Worm (Caenorhabditis elegans) whole organism, L4/young adult: ENCODE results near the gene feh-1.

ENCODE experiments used
- W03F9.2 ChIP-seq: fragments of 150-350 bp; optimal IDR thresholded peaks from 2 replicates; lab custom pipeline; 2014; ENCODE audit warnings: missing biosample characterization, missing genetic modification characterization
- dao-5 ChIP-seq: sonication (generic microtip); optimal IDR thresholded peaks from 2 replicates; lab custom pipeline; 2016; ENCODE audit warnings: missing genotype, missing genetic modification characterization, moderate library complexity, missing compliant biosample characterization
- him-1 ChIP-seq: sonication (generic microtip); optimal IDR thresholded peaks from 2 replicates; lab custom pipeline; 2016; ENCODE audit warnings: missing genotype, missing genetic modification reagents, missing genetic modification characterization, missing compliant biosample characterization

DNA sequence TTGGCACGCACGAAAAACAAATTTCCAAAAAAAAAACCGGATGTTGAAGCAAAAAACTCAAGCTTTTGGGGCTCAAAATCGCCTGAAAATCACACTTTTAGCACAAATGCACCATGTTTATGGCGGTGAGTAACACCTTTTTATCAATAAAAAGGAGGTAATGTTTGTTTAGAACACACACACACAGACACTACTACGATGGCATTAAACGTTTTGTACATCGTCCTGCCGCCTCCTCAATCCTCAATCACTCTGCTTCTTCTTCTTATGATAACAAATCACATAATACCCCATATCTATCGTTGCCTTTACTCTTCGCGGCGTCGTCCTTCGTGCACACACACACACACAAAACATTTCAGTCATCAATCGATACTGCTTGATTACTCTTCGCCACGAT lies 36.5 kb downstream of the feh-1 start, which contains the start of gene gpa-17:
- TF ChIP-seq him-1: no peak
- TF ChIP-seq W03F9.2 (tag; lab: Kevin White, UChicago): no peak
- TF ChIP-seq dao-5 (tag; lab: Kevin White, UChicago): no peak
